Fruit fly (Drosophila melanogaster) whole organism, embryonic: Measurements from ENCODE around the gene Vps13D.

Experiments
- Atf-2 ChIP-seq: fragments of 200-800 bp; sonication (Bioruptor generic); optimal IDR thresholded peaks from 2 replicates; lab custom pipeline; 2016; ENCODE audit warnings: missing biosample characterization, missing genetic modification characterization
- Atf3 ChIP-seq: fragments of 200-800 bp; sonication (Bioruptor generic); optimal IDR thresholded peaks from 3 replicates; lab custom pipeline; 2016; ENCODE audit warnings: missing biosample characterization, missing genetic modification characterization
- B-H2 ChIP-seq: fragments of 200-800 bp; sonication (Bioruptor generic); optimal IDR thresholded peaks from 2 replicates; lab custom pipeline; 2018; ENCODE audit warnings: missing biosample characterization, mild to moderate bottlenecking, missing genetic modification characterization
- Bgb ChIP-seq: fragments of 200-800 bp; sonication (Bioruptor generic); IDR thresholded peaks from 2 replicates; pipeline ENCODE4 v1.3.6; 2022; ENCODE audit warnings: missing biosample characterization, missing genetic modification characterization; ENCODE audit not compliant: partially characterized antibody
- CG10565 ChIP-seq: fragments of 200-800 bp; sonication (Bioruptor generic); optimal IDR thresholded peaks from 3 replicates; lab custom pipeline; 2016; ENCODE audit warnings: missing biosample characterization, mild to moderate bottlenecking, missing genetic modification characterization
- CG11085 ChIP-seq: fragments of 200-800 bp; sonication (Bioruptor generic); IDR thresholded peaks from 2 replicates; pipeline ENCODE4 v1.3.6; 2022; ENCODE audit warnings: missing biosample characterization, missing genetic modification characterization
- CG14860 ChIP-seq: fragments of 200-800 bp; sonication (Bioruptor generic); IDR thresholded peaks from 3 replicates; pipeline ENCODE4 v1.3.6; 2022; ENCODE audit warnings: missing biosample characterization, missing genetic modification characterization; ENCODE audit not compliant: partially characterized antibody
- CG15479 ChIP-seq: fragments of 200-800 bp; sonication (Bioruptor generic); optimal IDR thresholded peaks from 3 replicates; lab custom pipeline; 2019; ENCODE audit warnings: missing biosample characterization, mild to moderate bottlenecking, missing genetic modification characterization, moderate library complexity
- CG16813 ChIP-seq: fragments of 200-800 bp; sonication (Bioruptor generic); IDR thresholded peaks from 3 replicates; pipeline ENCODE4 v1.3.6; 2022; ENCODE audit warnings: missing biosample characterization, missing genetic modification characterization; ENCODE audit not compliant: partially characterized antibody
- CG16815 ChIP-seq: fragments of 200-800 bp; sonication (Bioruptor generic); optimal IDR thresholded peaks from 3 replicates; lab custom pipeline; 2017; ENCODE audit warnings: missing biosample characterization, mild to moderate bottlenecking, missing genetic modification characterization
- CG17612 ChIP-seq: fragments of 200-800 bp; sonication (Bioruptor generic); IDR thresholded peaks from 2 replicates; pipeline ENCODE4 v1.3.6; 2022; ENCODE audit warnings: missing biosample characterization, missing genetic modification characterization
- CG17802 ChIP-seq: fragments of 200-800 bp; sonication (Bioruptor generic); optimal IDR thresholded peaks from 2 replicates; lab custom pipeline; 2018; ENCODE audit warnings: missing biosample characterization, mild to moderate bottlenecking, missing genetic modification characterization, moderate library complexity
- CG2129 ChIP-seq: fragments of 200-800 bp; sonication (Bioruptor generic); IDR thresholded peaks from 2 replicates; pipeline ENCODE4 v1.3.6; 2022; ENCODE audit warnings: missing biosample characterization, missing genetic modification characterization; ENCODE audit not compliant: partially characterized antibody
- CG3995 ChIP-seq: fragments of 200-800 bp; sonication (Bioruptor generic); optimal IDR thresholded peaks from 3 replicates; lab custom pipeline; 2016; ENCODE audit warnings: missing biosample characterization, missing genetic modification characterization
- CG42726 ChIP-seq: fragments of 200-800 bp; sonication (Bioruptor generic); IDR thresholded peaks from 2 replicates; pipeline ENCODE4 v1.3.6; 2022; ENCODE audit warnings: missing biosample characterization, missing genetic modification characterization; ENCODE audit not compliant: partially characterized antibody
- CG6813 ChIP-seq: fragments of 200-800 bp; sonication (Bioruptor generic); optimal IDR thresholded peaks from 2 replicates; lab custom pipeline; 2017; ENCODE audit warnings: missing biosample characterization, missing genetic modification characterization, mild to moderate bottlenecking, moderate library complexity, missing genetic modification reagents
- CG7839 ChIP-seq: fragments of 200-800 bp; sonication (Bioruptor generic); optimal IDR thresholded peaks from 3 replicates; lab custom pipeline; 2018; ENCODE audit warnings: missing biosample characterization, mild to moderate bottlenecking, missing genetic modification characterization, moderate library complexity
- CG8281 ChIP-seq: fragments of 200-800 bp; sonication (Bioruptor generic); optimal IDR thresholded peaks from 2 replicates; lab custom pipeline; 2018; ENCODE audit warnings: missing biosample characterization, mild to moderate bottlenecking, missing genetic modification characterization, moderate library complexity
- D19B ChIP-seq: fragments of 200-800 bp; sonication (Bioruptor generic); optimal IDR thresholded peaks from 2 replicates; lab custom pipeline; 2017; ENCODE audit warnings: missing biosample characterization, mild to moderate bottlenecking, missing genetic modification characterization
- ERR ChIP-seq: fragments of 200-800 bp; sonication (Bioruptor generic); optimal IDR thresholded peaks from 2 replicates; lab custom pipeline; 2016; ENCODE audit warnings: missing biosample characterization, missing genetic modification characterization
- Jarid2 ChIP-seq: fragments of 200-800 bp; sonication (Bioruptor generic); optimal IDR thresholded peaks from 3 replicates; lab custom pipeline; 2017; ENCODE audit warnings: mild to moderate bottlenecking, missing biosample characterization, missing genetic modification reagents, missing genetic modification characterization
- Max ChIP-seq: fragments of 200-800 bp; sonication (Bioruptor generic); optimal IDR thresholded peaks from 2 replicates; lab custom pipeline; 2016; ENCODE audit warnings: missing biosample characterization, mild to moderate bottlenecking, missing genetic modification characterization
- Meics ChIP-seq: fragments of 200-800 bp; sonication (Bioruptor generic); optimal IDR thresholded peaks from 2 replicates; lab custom pipeline; 2017; ENCODE audit warnings: missing biosample characterization, mild to moderate bottlenecking, missing genetic modification characterization
- Mes4 ChIP-seq: fragments of 200-800 bp; sonication (Bioruptor generic); optimal IDR thresholded peaks from 2 replicates; lab custom pipeline; 2016; ENCODE audit warnings: missing biosample characterization, missing genetic modification characterization
- Myb ChIP-seq: fragments of 200-800 bp; sonication (Bioruptor generic); optimal IDR thresholded peaks from 2 replicates; lab custom pipeline; 2016; ENCODE audit warnings: missing biosample characterization, missing genetic modification characterization
- Opbp ChIP-seq: fragments of 200-800 bp; sonication (Bioruptor generic); IDR thresholded peaks from 3 replicates; pipeline ENCODE4 v1.3.6; 2022; ENCODE audit warnings: missing biosample characterization, missing genetic modification characterization; ENCODE audit not compliant: partially characterized antibody
- Poxn ChIP-seq: fragments of 200-800 bp; sonication (Bioruptor generic); IDR thresholded peaks from 2 replicates; pipeline ENCODE4 v1.3.6; 2022; ENCODE audit warnings: missing biosample characterization, missing genetic modification characterization
- Xrp1 ChIP-seq: fragments of 200-800 bp; sonication (Bioruptor generic); IDR thresholded peaks from 2 replicates; pipeline ENCODE4 v1.3.6; 2022; ENCODE audit warnings: missing biosample characterization, missing genetic modification characterization
- amos ChIP-seq: fragments of 200-800 bp; sonication (Bioruptor generic); IDR thresholded peaks from 2 replicates; pipeline ENCODE4 v1.3.6; 2022; ENCODE audit warnings: missing biosample characterization, missing genetic modification characterization; ENCODE audit not compliant: partially characterized antibody
- ara ChIP-seq: fragments of 200-800 bp; sonication (Bioruptor generic); IDR thresholded peaks from 2 replicates; pipeline ENCODE4 v1.3.6; 2022; ENCODE audit warnings: missing biosample characterization, missing genetic modification characterization
- ato ChIP-seq: fragments of 200-800 bp; sonication (Bioruptor generic); IDR thresholded peaks from 2 replicates; pipeline ENCODE4 v1.3.6; 2022; ENCODE audit warnings: missing biosample characterization, missing genetic modification characterization; ENCODE audit not compliant: partially characterized antibody
- bbx ChIP-seq: fragments of 200-800 bp; sonication (Bioruptor generic); IDR thresholded peaks from 2 replicates; pipeline ENCODE4 v1.3.6; 2022; ENCODE audit warnings: missing biosample characterization, missing genetic modification characterization; ENCODE audit not compliant: partially characterized antibody
- bigmax ChIP-seq: fragments of 200-800 bp; sonication (Bioruptor generic); optimal IDR thresholded peaks from 2 replicates; lab custom pipeline; 2018; ENCODE audit warnings: missing biosample characterization, mild to moderate bottlenecking, missing genetic modification characterization
- cad ChIP-seq: fragments of >200 bp; optimal IDR thresholded peaks from 2 replicates; lab custom pipeline; 2017; ENCODE audit warnings: missing biosample characterization, missing genetic modification characterization
- cas ChIP-seq: fragments of 200-800 bp; sonication (Bioruptor generic); IDR thresholded peaks from 2 replicates; pipeline ENCODE4 v1.3.6; 2022; ENCODE audit warnings: missing biosample characterization, missing genetic modification characterization
- caup ChIP-seq: fragments of 200-800 bp; sonication (Bioruptor generic); optimal IDR thresholded peaks from 3 replicates; lab custom pipeline; 2017; ENCODE audit warnings: missing biosample characterization, mild to moderate bottlenecking, missing genetic modification characterization, moderate library complexity; ENCODE audit not compliant: severe bottlenecking
- cg ChIP-seq: fragments of 200-800 bp; sonication (Bioruptor generic); optimal IDR thresholded peaks from 3 replicates; lab custom pipeline; 2019; ENCODE audit warnings: missing biosample characterization, mild to moderate bottlenecking, missing genetic modification characterization, moderate library complexity
- crc ChIP-seq: fragments of 200-800 bp; sonication (Bioruptor generic); optimal IDR thresholded peaks from 2 replicates; lab custom pipeline; 2016; ENCODE audit warnings: missing biosample characterization, missing genetic modification characterization
- fd96Cb ChIP-seq: fragments of 200-800 bp; sonication (Bioruptor generic); optimal IDR thresholded peaks from 2 replicates; lab custom pipeline; 2018; ENCODE audit warnings: missing biosample characterization, mild to moderate bottlenecking, missing genetic modification characterization, moderate library complexity
- gcm ChIP-seq: fragments of 200-800 bp; sonication (Bioruptor generic); optimal IDR thresholded peaks from 2 replicates; lab custom pipeline; 2019; ENCODE audit warnings: missing biosample characterization, mild to moderate bottlenecking, missing genetic modification characterization, moderate library complexity
- gem ChIP-seq: fragments of 200-800 bp; sonication (Bioruptor generic); optimal IDR thresholded peaks from 2 replicates; lab custom pipeline; 2019; ENCODE audit warnings: missing biosample characterization, mild to moderate bottlenecking, missing genetic modification characterization, moderate library complexity
- grn ChIP-seq: fragments of 200-800 bp; sonication (Bioruptor generic); optimal IDR thresholded peaks from 3 replicates; lab custom pipeline; 2017; ENCODE audit warnings: missing biosample characterization, missing genetic modification characterization
- jing ChIP-seq: fragments of 200-800 bp; sonication (Bioruptor generic); optimal IDR thresholded peaks from 2 replicates; lab custom pipeline; 2018; ENCODE audit warnings: missing biosample characterization, mild to moderate bottlenecking, missing genetic modification characterization
- mld ChIP-seq: fragments of 200-800 bp; sonication (Bioruptor generic); IDR thresholded peaks from 3 replicates; pipeline ENCODE4 v1.3.6; 2022; ENCODE audit warnings: missing biosample characterization, missing genetic modification characterization; ENCODE audit not compliant: partially characterized antibody
- sc ChIP-seq, 3 experiments: fragments of >200 bp in 2 of 3; fragments of 200-800 bp in 1 of 3; sonication (Bioruptor generic) in 1 of 3; optimal IDR thresholded peaks; 2 replicates in 2 of 3; 3 replicates in 1 of 3; lab custom pipeline; 2017; ENCODE audit warnings: mild to moderate bottlenecking in 1 of 3, missing biosample characterization in 1 of 3, missing genetic modification characterization in 1 of 3, missing genetic modification reagents in 1 of 3
- sna ChIP-seq: fragments of 200-800 bp; sonication (Bioruptor generic); IDR thresholded peaks from 2 replicates; pipeline ENCODE4 v1.3.6; 2022; ENCODE audit warnings: missing biosample characterization, missing genetic modification characterization; ENCODE audit not compliant: partially characterized antibody
- tna ChIP-seq: fragments of 200-800 bp; sonication (Bioruptor generic); IDR thresholded peaks from 2 replicates; pipeline ENCODE4 v1.3.6; 2022; ENCODE audit warnings: missing biosample characterization, missing genetic modification characterization; ENCODE audit not compliant: partially characterized antibody
- wdn ChIP-seq: fragments of 200-800 bp; sonication (Bioruptor generic); IDR thresholded peaks from 2 replicates; pipeline ENCODE4 v1.3.6; 2022; ENCODE audit warnings: missing biosample characterization, missing genetic modification characterization

Vps13D gene

DNA sequence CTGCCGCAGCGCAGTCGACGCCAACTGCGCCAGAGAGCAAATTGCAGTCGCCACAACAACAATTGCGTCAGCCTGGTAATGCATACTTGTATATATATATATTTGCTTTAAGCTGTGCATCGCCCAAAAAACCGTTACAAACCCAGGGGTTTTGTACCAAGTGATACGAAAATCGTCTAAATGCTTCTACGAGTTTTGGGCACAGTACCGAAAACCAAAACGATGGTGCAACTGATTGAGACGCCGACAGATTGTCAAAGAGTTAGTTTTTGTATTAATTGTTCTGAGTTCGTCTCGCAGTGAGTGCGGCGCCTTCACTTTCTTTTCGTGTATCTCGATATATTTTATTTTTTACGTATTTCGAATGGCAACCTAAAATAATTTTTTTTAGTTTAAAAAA is 60.0 kb downstream of the Vps13D start:
- TF ChIP-seq jing (GFP tag; lab: Kevin White, UChicago), result no peak
- no peak for TF ChIP-seq CG2129 (GFP tag; lab: Robert Waterston, UW)
- TF ChIP-seq CG16815 (GFP tag; lab: Kevin White, UChicago), result no peak
- no peak for TF ChIP-seq B-H2
- no peak for TF ChIP-seq CG7839 (tag; lab: Kevin White, UChicago)
- 0 out of 2 replicates have a peak, but pooled peaks have one; percentile 24 for TF ChIP-seq sna
- no peak for TF ChIP-seq Poxn (GFP tag; lab: Robert Waterston, UW)
- TF ChIP-seq Myb (GFP tag; lab: Kevin White, UChicago), result peak; percentile 13
- no peak for TF ChIP-seq gem
- peak; percentile 40 for TF ChIP-seq bigmax (GFP tag; lab: Kevin White, UChicago)
- no peak for TF ChIP-seq CG17802
- no peak for TF ChIP-seq crc (GFP tag; lab: Kevin White, UChicago)
- TF ChIP-seq cad (GFP tag; lab: Kevin White, UChicago), result no peak
- no peak for TF ChIP-seq CG6813 (GFP tag; lab: Kevin White, UChicago)
- peak; percentile 69 for TF ChIP-seq Bgb (GFP tag; lab: Robert Waterston, UW)
- peak; percentile 52 for TF ChIP-seq amos
- TF ChIP-seq fd96Cb (tag; lab: Kevin White, UChicago), result no peak
- no peak for TF ChIP-seq cg (GFP tag; lab: Kevin White, UChicago)
- TF ChIP-seq ERR, result no peak
- TF ChIP-seq cas (GFP tag; lab: Robert Waterston, UW), result no peak
- TF ChIP-seq CG17612 (GFP tag; lab: Robert Waterston, UW), result no peak
- TF ChIP-seq Atf-2, result no peak
- TF ChIP-seq Opbp (GFP tag; lab: Robert Waterston, UW), result peak; percentile 57; the same call in 1 of the 3 replicates
- 0 out of 2 replicates have a peak, but pooled peaks have one; percentile 54 for TF ChIP-seq CG42726 (GFP tag; lab: Robert Waterston, UW)
- TF ChIP-seq Meics (GFP tag; lab: Kevin White, UChicago), result no peak
- no peak for TF ChIP-seq wdn
- TF ChIP-seq CG8281 (tag; lab: Kevin White, UChicago), result no peak
- no peak for TF ChIP-seq CG10565 (GFP tag; lab: Kevin White, UChicago)
- peak; percentile 35; the same call in 2 of the 3 replicates for TF ChIP-seq CG14860 (GFP tag; lab: Robert Waterston, UW)
- no peak for TF ChIP-seq CG11085 (GFP tag; lab: Robert Waterston, UW)
- TF ChIP-seq CG3995 (GFP tag; lab: Kevin White, UChicago), result no peak
- TF ChIP-seq CG15479 (GFP tag; lab: Kevin White, UChicago), result peak; percentile 24
- peak; percentile 50; the same call in 1 of the 2 replicates for TF ChIP-seq tna (GFP tag; lab: Robert Waterston, UW)
- no peak for TF ChIP-seq D19B (GFP tag; lab: Kevin White, UChicago)
- no peak for TF ChIP-seq gcm (GFP tag; lab: Kevin White, UChicago)
- 0 out of 2 replicates have a peak, but pooled peaks have one; percentile 10 for TF ChIP-seq Xrp1
- no peak for TF ChIP-seq Max (GFP tag; lab: Kevin White, UChicago)
- TF ChIP-seq Jarid2 (GFP tag; lab: Kevin White, UChicago), result no peak
- no peak for TF ChIP-seq sc (optimal IDR thresholded peaks at IDR 0.05; lab: Kevin White, UChicago)
- TF ChIP-seq sc (GFP tag; optimal IDR thresholded peaks at IDR 0.05; lab: Kevin White, UChicago), result no peak
- TF ChIP-seq caup (GFP tag; lab: Kevin White, UChicago), result no peak
- peak; percentile 57; the same call in 2 of the 3 replicates for TF ChIP-seq CG16813 (GFP tag; lab: Robert Waterston, UW)
- TF ChIP-seq bbx, result peak; percentile 69
- TF ChIP-seq ara (GFP tag; lab: Robert Waterston, UW), result 0 out of 2 replicates have a peak, but pooled peaks have one; percentile 13
- TF ChIP-seq mld (GFP tag; lab: Robert Waterston, UW), result peak; percentile 61; the same call in 1 of the 3 replicates
- TF ChIP-seq grn (GFP tag; lab: Kevin White, UChicago), result no peak
- no peak for TF ChIP-seq Mes4 (GFP tag; lab: Kevin White, UChicago)
- TF ChIP-seq Atf3, result no peak
- TF ChIP-seq ato (GFP tag; lab: Robert Waterston, UW), result peak; percentile 63; the same call in 1 of the 2 replicates
